Worm (Caenorhabditis elegans) whole organism, late embryonic: ENCODE measurements around the gene str-185.

Source experiments
- Y22D7AL.16 ChIP-seq: sonication (generic microtip); optimal IDR thresholded peaks from 2 replicates; lab custom pipeline; 2016; ENCODE audit warnings: missing genetic modification characterization, missing compliant biosample characterization
- ceh-45 ChIP-seq: fragments of 200-800 bp; sonication (Bioruptor generic); IDR thresholded peaks from 2 replicates; pipeline ENCODE4 v1.3.6; 2022; ENCODE audit warnings: missing genetic modification reagents, missing genetic modification characterization, missing compliant biosample characterization
- ceh-48 ChIP-seq: sonication (generic microtip); optimal IDR thresholded peaks from 2 replicates; lab custom pipeline; 2016; ENCODE audit warnings: missing genetic modification characterization, inconsistent platforms, missing compliant biosample characterization
- eyg-1 ChIP-seq: sonication (generic microtip); optimal IDR thresholded peaks from 2 replicates; lab custom pipeline; 2016; ENCODE audit warnings: missing genotype, missing genetic modification characterization, missing compliant biosample characterization
- fax-1 ChIP-seq: sonication (generic microtip); optimal IDR thresholded peaks from 2 replicates; lab custom pipeline; 2016; ENCODE audit warnings: missing genotype, missing genetic modification characterization, missing compliant biosample characterization
- fkh-6 ChIP-seq: sonication (generic microtip); optimal IDR thresholded peaks from 2 replicates; lab custom pipeline; 2016; ENCODE audit warnings: missing genetic modification characterization, missing compliant biosample characterization
- hlh-30 ChIP-seq: sonication (generic microtip); optimal IDR thresholded peaks from 2 replicates; lab custom pipeline; 2017; ENCODE audit warnings: antibody characterized with exemption, missing genetic modification characterization, missing compliant biosample characterization; ENCODE audit not compliant: insufficient read depth
- hlh-6 ChIP-seq: sonication (generic microtip); optimal IDR thresholded peaks from 2 replicates; lab custom pipeline; 2016; ENCODE audit warnings: missing genotype, missing genetic modification characterization, missing compliant biosample characterization
- npax-4 ChIP-seq: sonication (generic microtip); optimal IDR thresholded peaks from 2 replicates; lab custom pipeline; 2016; ENCODE audit warnings: missing genetic modification characterization, missing compliant biosample characterization
- rnt-1 ChIP-seq: sonication (generic microtip); optimal IDR thresholded peaks from 2 replicates; lab custom pipeline; 2016; ENCODE audit warnings: missing genetic modification characterization, missing compliant biosample characterization
- sox-4 ChIP-seq: sonication (generic microtip); optimal IDR thresholded peaks from 2 replicates; lab custom pipeline; 2017; ENCODE audit warnings: mild to moderate bottlenecking, missing genetic modification characterization, inconsistent platforms, missing compliant biosample characterization
- unc-55 ChIP-seq: sonication (generic microtip); optimal IDR thresholded peaks from 2 replicates; lab custom pipeline; 2017; ENCODE audit warnings: missing biosample characterization, missing genetic modification reagents, missing genetic modification characterization
- zip-5 ChIP-seq: sonication (generic microtip); optimal IDR thresholded peaks from 2 replicates; lab custom pipeline; 2016; ENCODE audit warnings: missing genetic modification characterization, missing compliant biosample characterization

DNA sequence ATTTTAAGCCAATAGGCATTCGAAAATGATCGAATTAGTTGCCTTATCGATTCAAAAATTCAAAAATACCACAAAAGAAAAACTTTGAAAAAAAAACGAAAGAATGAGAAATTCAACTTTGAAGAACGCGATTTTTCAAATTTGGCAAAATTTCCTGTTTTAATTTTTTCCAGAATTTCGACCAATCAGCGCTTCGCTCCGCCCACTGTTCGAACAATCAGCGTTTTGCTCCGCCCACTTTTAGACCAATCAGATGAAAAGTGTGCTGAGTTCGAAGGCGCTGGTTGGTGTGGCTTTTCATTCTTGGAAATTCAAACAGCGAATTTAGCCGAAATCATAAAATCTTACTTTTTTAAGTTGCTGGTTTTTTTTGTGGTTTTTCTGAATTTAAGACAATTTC, 32.2 kb downstream of the str-185 start:
- TF ChIP-seq sox-4 = no peak
- no peak for TF ChIP-seq ceh-45 (GFP tag; lab: Robert Waterston, UW)
- TF ChIP-seq fax-1 (tag; lab: Kevin White, UChicago) = no peak
- TF ChIP-seq hlh-30 = no peak
- no peak for TF ChIP-seq rnt-1 (tag; lab: Kevin White, UChicago)
- TF ChIP-seq eyg-1 (tag; lab: Kevin White, UChicago) = no peak
- TF ChIP-seq unc-55 = no peak
- no peak for TF ChIP-seq ceh-48 (tag; lab: Kevin White, UChicago)
- TF ChIP-seq zip-5 (tag; lab: Kevin White, UChicago) = no peak
- TF ChIP-seq hlh-6 = no peak
- no peak for TF ChIP-seq Y22D7AL.16 (tag; lab: Kevin White, UChicago)
- no peak for TF ChIP-seq fkh-6
- no peak for TF ChIP-seq npax-4 (tag; lab: Kevin White, UChicago)
